Fruit fly (Drosophila melanogaster) Kc167 (cell line): Measurements from ENCODE around the gene RPA2.

Experiments used
- Sin3A ChIP-seq: fragments of >200 bp; optimal IDR thresholded peaks from 2 replicates; lab custom pipeline; 2018; ENCODE audit warnings: missing external identifiers
- insv ChIP-seq: fragments of >200 bp; optimal IDR thresholded peaks from 3 replicates; lab custom pipeline; 2018; ENCODE audit warnings: missing external identifiers
- ttk ChIP-seq: sonication (Bioruptor generic); optimal IDR thresholded peaks from 2 replicates; lab custom pipeline; 2017; ENCODE audit warnings: missing external identifiers

DNA sequence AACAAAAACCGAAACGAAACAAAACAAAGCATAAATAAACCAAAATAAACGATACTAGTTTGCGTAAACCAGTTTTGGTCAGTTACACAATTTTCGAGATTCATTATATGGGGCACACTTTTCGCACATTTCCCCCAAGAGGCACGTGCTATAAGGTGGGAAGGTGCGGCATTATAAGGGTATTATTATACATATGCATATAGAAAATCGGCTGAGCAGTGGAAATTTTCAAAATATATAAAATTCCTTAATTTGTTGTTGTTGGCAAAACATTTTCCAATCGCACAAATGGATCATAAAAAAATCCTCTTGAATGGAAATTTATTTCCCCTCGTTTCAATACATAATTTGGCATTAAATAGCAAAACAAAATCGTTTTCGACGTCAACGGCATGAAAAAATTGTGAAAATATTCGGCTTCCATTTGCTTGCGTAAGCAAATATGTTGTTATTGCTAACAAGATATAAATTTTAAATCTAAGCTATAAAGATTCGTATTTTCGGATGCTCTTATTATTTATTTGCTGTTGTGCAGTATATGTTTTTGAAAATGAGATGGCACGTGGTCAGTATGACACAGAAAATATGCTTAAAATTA, 27.4 kb downstream of the RPA2 start:
- no peak for TF ChIP-seq Sin3A
- no peak for TF ChIP-seq insv
- TF ChIP-seq ttk (lab: Kevin White, UChicago): no peak
